Fruit fly (Drosophila melanogaster): ENCODE data around the gene Dip-B.

Gene Dip-B

dm6 chr3R:13799567-13800429, 17.7 kb downstream of the Dip-B start:
- TF ChIP-seq Sin3A (optimal IDR thresholded peaks at IDR 0.05) (no peak), insv (optimal IDR thresholded peaks at IDR 0.05) (no peak), Myc (optimal IDR thresholded peaks at IDR 0.05) (no peak), psq (optimal IDR thresholded peaks at IDR 0.05) (no peak), ttk (optimal IDR thresholded peaks at IDR 0.05) (no peak), h (optimal IDR thresholded peaks at IDR 0.05) (no peak)

- TF ChIP-seq h (optimal IDR thresholded peaks at IDR 0.05) (no peak), ttk (optimal IDR thresholded peaks at IDR 0.05) (no peak)
These were observed 18.4 kb downstream of the Dip-B start for dm6 chr3R:13800430-13800848.

dm6 chr3R:13801184-13802056, 19.3 kb downstream of the Dip-B start:
- TF ChIP-seq psq (optimal IDR thresholded peaks at IDR 0.05): no peak
- TF ChIP-seq h (optimal IDR thresholded peaks at IDR 0.05): no peak
- no peak for TF ChIP-seq Sin3A (optimal IDR thresholded peaks at IDR 0.05)
- no peak for TF ChIP-seq Myc (optimal IDR thresholded peaks at IDR 0.05)
- TF ChIP-seq ttk (optimal IDR thresholded peaks at IDR 0.05): no peak
- TF ChIP-seq insv (optimal IDR thresholded peaks at IDR 0.05): no peak

dm6 chr3R:13802057-13802817, 20.1 kb downstream of the Dip-B start:
- TF ChIP-seq insv (optimal IDR thresholded peaks at IDR 0.05): no peak
- TF ChIP-seq Myc (optimal IDR thresholded peaks at IDR 0.05): no peak
- no peak for TF ChIP-seq Sin3A (optimal IDR thresholded peaks at IDR 0.05)
- TF ChIP-seq psq (optimal IDR thresholded peaks at IDR 0.05): no peak
- no peak for TF ChIP-seq ttk (optimal IDR thresholded peaks at IDR 0.05)
- no peak for TF ChIP-seq h (optimal IDR thresholded peaks at IDR 0.05)

DNA sequence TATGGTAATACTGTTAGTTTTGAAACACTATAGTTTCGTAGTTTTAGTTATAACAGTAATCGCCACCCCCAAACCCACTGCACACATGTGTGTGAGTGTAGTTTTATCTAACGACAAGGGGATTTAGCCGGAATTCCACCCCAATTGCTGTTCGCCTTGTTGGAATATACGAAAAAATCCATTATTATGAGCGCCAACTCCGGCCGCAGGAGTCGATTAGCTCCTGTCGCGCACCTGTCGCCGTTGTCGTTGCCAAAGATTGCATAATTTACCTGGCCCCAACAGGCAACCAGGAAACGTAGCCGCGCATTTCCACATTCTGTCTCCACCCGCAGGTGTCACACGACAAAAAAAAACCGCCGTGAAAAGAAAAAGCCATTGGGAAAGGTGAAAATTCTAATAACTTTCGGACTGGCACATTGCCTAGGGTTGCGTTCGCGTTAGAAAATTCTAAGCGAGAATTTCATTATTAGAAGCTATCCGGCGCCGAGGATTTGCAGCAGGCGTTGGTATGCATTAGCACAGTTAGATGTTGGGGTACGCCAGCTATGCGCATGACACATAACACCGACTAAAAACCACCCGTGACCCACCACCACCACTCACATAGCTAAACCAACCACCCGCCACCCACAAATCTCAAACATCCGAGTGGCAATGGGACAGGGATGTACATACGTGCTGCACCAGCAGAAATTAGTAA, 21.2 kb downstream of the Dip-B start:
- no peak for TF ChIP-seq psq (optimal IDR thresholded peaks at IDR 0.05)
- no peak for TF ChIP-seq ttk (optimal IDR thresholded peaks at IDR 0.05)
- no peak for TF ChIP-seq h (optimal IDR thresholded peaks at IDR 0.05)
- no peak for TF ChIP-seq insv (optimal IDR thresholded peaks at IDR 0.05)
- TF ChIP-seq Myc (optimal IDR thresholded peaks at IDR 0.05): no peak
- TF ChIP-seq Sin3A (optimal IDR thresholded peaks at IDR 0.05): no peak

dm6 chr3R:13803892-13804710, 22.0 kb downstream of the Dip-B start:
- no peak for TF ChIP-seq ttk (optimal IDR thresholded peaks at IDR 0.05)

dm6 chr3R:13804971-13805603, 23.0 kb downstream of the Dip-B start:
- TF ChIP-seq h (optimal IDR thresholded peaks at IDR 0.05) (no peak), insv (optimal IDR thresholded peaks at IDR 0.05) (no peak), psq (optimal IDR thresholded peaks at IDR 0.05) (no peak), Myc (optimal IDR thresholded peaks at IDR 0.05) (no peak), Sin3A (optimal IDR thresholded peaks at IDR 0.05) (no peak), ttk (optimal IDR thresholded peaks at IDR 0.05) (no peak)

DNA sequence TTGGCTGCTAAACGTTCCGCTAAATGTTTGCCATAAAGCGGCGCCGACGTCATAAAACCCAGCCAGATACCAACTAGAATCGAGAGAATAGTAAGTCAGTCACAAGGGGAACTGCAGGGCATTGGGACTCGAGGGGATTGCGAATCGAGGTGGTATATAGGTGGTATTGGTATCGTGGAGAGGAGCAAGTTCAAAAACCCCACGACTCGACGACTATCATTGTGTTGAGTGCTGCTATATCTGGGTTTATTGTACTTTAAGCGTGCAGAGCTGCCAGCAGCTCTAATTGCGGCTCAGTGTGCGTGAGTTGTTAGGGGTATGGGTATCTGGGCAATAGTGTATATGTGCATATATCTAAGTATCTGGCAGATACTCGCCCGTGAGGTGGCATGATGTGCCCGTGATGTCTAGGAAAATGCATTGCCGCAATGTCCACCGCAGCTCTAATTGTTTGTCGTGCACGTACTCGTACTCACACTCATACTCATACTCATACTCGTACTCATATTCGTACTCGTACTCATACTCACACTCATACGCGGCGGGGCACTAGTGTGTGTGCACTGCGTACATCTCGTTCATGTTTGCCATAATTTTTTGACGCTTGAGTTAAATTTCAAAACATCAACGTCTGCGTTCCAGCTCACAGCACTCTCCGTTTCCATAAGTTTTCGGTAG, 24.1 kb downstream of the Dip-B start:
- TF ChIP-seq Sin3A (optimal IDR thresholded peaks at IDR 0.05): no peak
- TF ChIP-seq psq (optimal IDR thresholded peaks at IDR 0.05): no peak
- TF ChIP-seq h (optimal IDR thresholded peaks at IDR 0.05): no peak
- no peak for TF ChIP-seq ttk (optimal IDR thresholded peaks at IDR 0.05)
- no peak for TF ChIP-seq Myc (optimal IDR thresholded peaks at IDR 0.05)
- TF ChIP-seq insv (optimal IDR thresholded peaks at IDR 0.05): no peak

DNA sequence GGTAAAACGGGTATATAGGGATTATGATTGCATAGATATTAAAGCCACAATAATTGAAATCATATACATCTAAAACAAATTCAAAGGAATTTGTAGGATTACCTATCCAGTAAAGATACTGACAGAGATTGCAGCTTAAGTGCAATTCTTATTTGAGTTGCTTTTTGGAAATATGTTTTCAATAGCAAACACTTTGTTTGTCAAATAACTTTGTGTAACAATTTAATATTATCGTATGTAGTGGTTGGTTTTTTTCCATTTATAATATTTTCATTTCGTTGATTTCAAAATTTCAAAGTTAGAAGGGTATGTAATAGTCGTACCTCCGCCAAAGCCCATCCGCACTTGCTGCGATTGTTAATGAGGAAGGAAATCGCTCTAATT, 24.6 kb downstream of the Dip-B start:
- no peak for TF ChIP-seq Sin3A (optimal IDR thresholded peaks at IDR 0.05)
- TF ChIP-seq ttk (optimal IDR thresholded peaks at IDR 0.05): no peak
- no peak for TF ChIP-seq Myc (optimal IDR thresholded peaks at IDR 0.05)
- TF ChIP-seq h (optimal IDR thresholded peaks at IDR 0.05): no peak
- TF ChIP-seq insv (optimal IDR thresholded peaks at IDR 0.05): no peak
- TF ChIP-seq psq (optimal IDR thresholded peaks at IDR 0.05): no peak

- TF ChIP-seq ttk (optimal IDR thresholded peaks at IDR 0.05) (no peak), h (optimal IDR thresholded peaks at IDR 0.05) (no peak), Myc (optimal IDR thresholded peaks at IDR 0.05) (no peak), psq (optimal IDR thresholded peaks at IDR 0.05) (no peak), Sin3A (optimal IDR thresholded peaks at IDR 0.05) (no peak), insv (optimal IDR thresholded peaks at IDR 0.05) (no peak)
These were observed 25.2 kb downstream of the Dip-B start for dm6 chr3R:13807330-13807729.

Data from Kc167 (cell line).